Fruit fly (Drosophila melanogaster) whole organism, embryonic: ENCODE data around the gene RpS15Aa.

Experiments used
- Asciz ChIP-seq: fragments of 200-800 bp; sonication (Bioruptor generic); optimal IDR thresholded peaks from 2 replicates; lab custom pipeline; 2017; ENCODE audit warnings: missing biosample characterization, mild to moderate bottlenecking, missing genetic modification characterization, missing genetic modification reagents
- Atf3 ChIP-seq: fragments of 200-800 bp; sonication (Bioruptor generic); optimal IDR thresholded peaks from 3 replicates; lab custom pipeline; 2016; ENCODE audit warnings: missing biosample characterization, missing genetic modification characterization
- Bgb ChIP-seq: fragments of 200-800 bp; sonication (Bioruptor generic); IDR thresholded peaks from 2 replicates; pipeline ENCODE4 v1.3.6; 2022; ENCODE audit warnings: missing biosample characterization, missing genetic modification characterization; ENCODE audit not compliant: partially characterized antibody
- CG10321 ChIP-seq: fragments of 200-800 bp; sonication (Bioruptor generic); IDR thresholded peaks from 2 replicates; pipeline ENCODE4 v1.3.6; 2022; ENCODE audit warnings: missing biosample characterization, missing genetic modification characterization
- CG12391 ChIP-seq: fragments of 200-800 bp; sonication (Bioruptor generic); optimal IDR thresholded peaks from 3 replicates; lab custom pipeline; 2018; ENCODE audit warnings: missing biosample characterization, mild to moderate bottlenecking, missing genetic modification characterization, moderate library complexity
- CG14667 ChIP-seq: fragments of 200-800 bp; sonication (Bioruptor generic); IDR thresholded peaks from 2 replicates; pipeline ENCODE4 v1.3.6; 2022; ENCODE audit warnings: missing biosample characterization, missing genetic modification characterization
- CG1529 ChIP-seq: fragments of 200-800 bp; sonication (Bioruptor generic); optimal IDR thresholded peaks from 3 replicates; lab custom pipeline; 2018; ENCODE audit warnings: missing biosample characterization, missing genetic modification characterization
- CG15696 ChIP-seq: fragments of 200-800 bp; sonication (Bioruptor generic); optimal IDR thresholded peaks from 2 replicates; lab custom pipeline; 2019; ENCODE audit warnings: missing biosample characterization, mild to moderate bottlenecking, missing genetic modification characterization, moderate library complexity
- CG1603 ChIP-seq: fragments of 200-800 bp; sonication (Bioruptor generic); optimal IDR thresholded peaks from 2 replicates; lab custom pipeline; 2019; ENCODE audit warnings: missing biosample characterization, mild to moderate bottlenecking, missing genetic modification characterization, moderate library complexity
- CG33213 ChIP-seq: fragments of 200-800 bp; sonication (Bioruptor generic); optimal IDR thresholded peaks from 3 replicates; lab custom pipeline; 2016; ENCODE audit warnings: missing biosample characterization, missing genetic modification characterization
- CG33557 ChIP-seq: fragments of 200-800 bp; sonication (Bioruptor generic); optimal IDR thresholded peaks from 2 replicates; lab custom pipeline; 2019; ENCODE audit warnings: missing biosample characterization, mild to moderate bottlenecking, missing genetic modification characterization, moderate library complexity
- CG34224 ChIP-seq: fragments of 200-800 bp; sonication (Bioruptor generic); IDR thresholded peaks from 3 replicates; pipeline ENCODE4 v1.3.6; 2022; ENCODE audit warnings: missing biosample characterization, missing genetic modification characterization; ENCODE audit not compliant: partially characterized antibody
- CG3726 ChIP-seq: fragments of 200-800 bp; sonication (Bioruptor generic); IDR thresholded peaks from 3 replicates; pipeline ENCODE4, ENCODE4 v1.3.6; 2022; ENCODE audit warnings: missing biosample characterization, missing genetic modification characterization
- CG4328 ChIP-seq: fragments of 200-800 bp; sonication (Bioruptor generic); optimal IDR thresholded peaks from 3 replicates; lab custom pipeline; 2017; ENCODE audit warnings: missing biosample characterization, missing genetic modification reagents, missing genetic modification characterization
- CG6654 ChIP-seq: fragments of 200-800 bp; sonication (Bioruptor generic); optimal IDR thresholded peaks from 2 replicates; lab custom pipeline; 2017; ENCODE audit warnings: missing biosample characterization, mild to moderate bottlenecking, missing genetic modification characterization
- CG6765 ChIP-seq: fragments of 200-800 bp; sonication (Bioruptor generic); optimal IDR thresholded peaks from 3 replicates; lab custom pipeline; 2017; ENCODE audit warnings: missing biosample characterization, mild to moderate bottlenecking, missing genetic modification characterization
- Camta ChIP-seq: fragments of 200-800 bp; sonication (Bioruptor generic); optimal IDR thresholded peaks from 2 replicates; lab custom pipeline; 2016; ENCODE audit warnings: missing biosample characterization, missing genetic modification characterization
- D19A ChIP-seq: fragments of 200-800 bp; optimal IDR thresholded peaks from 3 replicates; lab custom pipeline; 2019; ENCODE audit warnings: missing biosample characterization, mild to moderate bottlenecking, missing genetic modification characterization, moderate library complexity
- Dfd ChIP-seq, 2 experiments: fragments of >200 bp; optimal IDR thresholded peaks; 2 replicates each; lab custom pipeline; 2017; ENCODE audit warnings: missing biosample characterization in 2 of 2, missing genetic modification characterization in 2 of 2
- Fer3 ChIP-seq: fragments of 200-800 bp; sonication (Bioruptor generic); optimal IDR thresholded peaks from 2 replicates; lab custom pipeline; 2018; ENCODE audit warnings: missing biosample characterization, mild to moderate bottlenecking, missing genetic modification characterization, moderate library complexity
- Hr3 ChIP-seq: fragments of 200-800 bp; sonication (Bioruptor generic); optimal IDR thresholded peaks from 3 replicates; lab custom pipeline; 2016; ENCODE audit warnings: missing biosample characterization, missing genetic modification characterization
- Lhr ChIP-seq: fragments of 200-800 bp; sonication (Bioruptor generic); optimal IDR thresholded peaks from 3 replicates; lab custom pipeline; 2017; ENCODE audit warnings: mild to moderate bottlenecking, missing biosample characterization, missing genetic modification reagents, missing genetic modification characterization
- Lim3 ChIP-seq: fragments of 200-800 bp; sonication (Bioruptor generic); IDR thresholded peaks from 2 replicates; pipeline ENCODE4 v1.3.6; 2022; ENCODE audit warnings: missing biosample characterization, missing genetic modification characterization
- Mad ChIP-seq: fragments of 200-800 bp; sonication (Bioruptor generic); optimal IDR thresholded peaks from 2 replicates; lab custom pipeline; 2016; ENCODE audit warnings: missing biosample characterization, missing genetic modification characterization
- PHDP ChIP-seq: fragments of 200-800 bp; sonication (Bioruptor generic); optimal IDR thresholded peaks from 3 replicates; lab custom pipeline; 2018; ENCODE audit warnings: missing biosample characterization, mild to moderate bottlenecking, missing genetic modification characterization, moderate library complexity
- Pdp1 ChIP-seq, 2 experiments: fragments of 200-800 bp; sonication (Bioruptor generic); optimal IDR thresholded peaks; 3 replicates each; lab custom pipeline; 2016; ENCODE audit warnings: missing biosample characterization in 2 of 2, missing genetic modification characterization in 2 of 2, mild to moderate bottlenecking in 1 of 2, moderate library complexity in 1 of 2
- Six4 ChIP-seq: fragments of 200-800 bp; sonication (Bioruptor generic); optimal IDR thresholded peaks from 2 replicates; lab custom pipeline; 2016; ENCODE audit warnings: missing biosample characterization, missing genetic modification characterization
- cg ChIP-seq: fragments of 200-800 bp; sonication (Bioruptor generic); optimal IDR thresholded peaks from 3 replicates; lab custom pipeline; 2019; ENCODE audit warnings: missing biosample characterization, mild to moderate bottlenecking, missing genetic modification characterization, moderate library complexity
- chn ChIP-seq: fragments of 200-800 bp; sonication (Bioruptor generic); optimal IDR thresholded peaks from 2 replicates; lab custom pipeline; 2016; ENCODE audit warnings: missing biosample characterization, missing genetic modification characterization
- danr ChIP-seq: fragments of 200-800 bp; sonication (Bioruptor generic); IDR thresholded peaks from 2 replicates; pipeline ENCODE4 v1.3.6; 2022; ENCODE audit warnings: missing biosample characterization, missing genetic modification characterization
- dpn ChIP-seq, 2 experiments: fragments of 200-800 bp; sonication (Bioruptor generic); optimal IDR thresholded peaks; 3 replicates each; lab custom pipeline; 2016; ENCODE audit warnings: missing biosample characterization in 2 of 2, missing genetic modification characterization in 2 of 2
- esg ChIP-seq: fragments of 200-800 bp; sonication (Bioruptor generic); conservative IDR thresholded peaks from 2 replicates; pipeline ENCODE4 v1.3.6; 2022; ENCODE audit warnings: missing biosample characterization, missing genetic modification characterization
- fd102C ChIP-seq: fragments of 200-800 bp; sonication (Bioruptor generic); optimal IDR thresholded peaks from 2 replicates; lab custom pipeline; 2018; ENCODE audit warnings: missing biosample characterization, mild to moderate bottlenecking, missing genetic modification characterization, moderate library complexity
- gce ChIP-seq: fragments of 200-800 bp; sonication (Bioruptor generic); IDR thresholded peaks from 3 replicates; pipeline ENCODE4 v1.3.6; 2022; ENCODE audit warnings: missing biosample characterization, missing genetic modification characterization
- grn ChIP-seq: fragments of 200-800 bp; sonication (Bioruptor generic); optimal IDR thresholded peaks from 3 replicates; lab custom pipeline; 2017; ENCODE audit warnings: missing biosample characterization, missing genetic modification characterization
- gsb ChIP-seq: fragments of 200-800 bp; sonication (Bioruptor generic); IDR thresholded peaks from 2 replicates; pipeline ENCODE4 v1.3.6; 2022; ENCODE audit warnings: missing biosample characterization, missing genetic modification characterization
- ham ChIP-seq: fragments of 200-800 bp; sonication (Bioruptor generic); IDR thresholded peaks from 2 replicates; pipeline ENCODE4 v1.3.6; 2022; ENCODE audit warnings: missing biosample characterization, missing genetic modification characterization
- lmd ChIP-seq: fragments of 200-800 bp; sonication (Bioruptor generic); IDR thresholded peaks from 2 replicates; pipeline ENCODE4 v1.3.6; 2022; ENCODE audit warnings: missing biosample characterization, missing genetic modification characterization
- lola ChIP-seq, 3 experiments: fragments of >200 bp in 2 of 3; fragments of 200-800 bp in 1 of 3; sonication (Bioruptor generic) in 1 of 3; optimal IDR thresholded peaks; 2 replicates each; lab custom pipeline; 2017 to 2019; ENCODE audit warnings: missing biosample characterization in 3 of 3, missing genetic modification characterization in 3 of 3, mild to moderate bottlenecking in 1 of 3, moderate library complexity in 1 of 3
- maf-S ChIP-seq: fragments of 200-800 bp; sonication (Bioruptor generic); optimal IDR thresholded peaks from 2 replicates; lab custom pipeline; 2016; ENCODE audit warnings: missing biosample characterization, missing genetic modification characterization
- oc ChIP-seq: fragments of 200-800 bp; sonication (Bioruptor generic); optimal IDR thresholded peaks from 2 replicates; lab custom pipeline; 2018; ENCODE audit warnings: missing biosample characterization, mild to moderate bottlenecking, missing genetic modification characterization, moderate library complexity
- pb ChIP-seq: fragments of 200-800 bp; sonication (Bioruptor generic); optimal IDR thresholded peaks from 3 replicates; lab custom pipeline; 2016; ENCODE audit warnings: missing biosample characterization, missing genetic modification characterization
- peb ChIP-seq: fragments of 200-800 bp; sonication (Bioruptor generic); IDR thresholded peaks from 2 replicates; pipeline ENCODE4 v1.3.6; 2022; ENCODE audit warnings: missing biosample characterization, missing genetic modification characterization
- repo ChIP-seq: fragments of 200-800 bp; sonication (Bioruptor generic); optimal IDR thresholded peaks from 2 replicates; lab custom pipeline; 2016; ENCODE audit warnings: missing biosample characterization, missing genetic modification characterization
- rib ChIP-seq: fragments of 200-800 bp; sonication (Bioruptor generic); IDR thresholded peaks from 2 replicates; pipeline ENCODE4 v1.3.6; 2022; ENCODE audit warnings: missing biosample characterization, missing genetic modification characterization
- ro ChIP-seq: fragments of 200-800 bp; sonication (Bioruptor generic); IDR thresholded peaks from 2 replicates; pipeline ENCODE4 v1.3.6; 2022; ENCODE audit warnings: missing biosample characterization, missing genetic modification characterization
- sd ChIP-seq: fragments of 200-800 bp; sonication (Bioruptor generic); optimal IDR thresholded peaks from 3 replicates; lab custom pipeline; 2018; ENCODE audit warnings: missing biosample characterization, mild to moderate bottlenecking, missing genetic modification characterization, moderate library complexity
- sima ChIP-seq: fragments of 200-800 bp; sonication (Bioruptor generic); optimal IDR thresholded peaks from 2 replicates; lab custom pipeline; 2016; ENCODE audit warnings: missing biosample characterization, missing genetic modification characterization
- stwl ChIP-seq: fragments of 200-800 bp; sonication (Bioruptor generic); optimal IDR thresholded peaks from 3 replicates; lab custom pipeline; 2018; ENCODE audit warnings: missing biosample characterization, mild to moderate bottlenecking, missing genetic modification characterization, moderate library complexity
- wdn ChIP-seq: fragments of 200-800 bp; sonication (Bioruptor generic); IDR thresholded peaks from 2 replicates; pipeline ENCODE4 v1.3.6; 2022; ENCODE audit warnings: missing biosample characterization, missing genetic modification characterization

RpS15Aa gene

DNA sequence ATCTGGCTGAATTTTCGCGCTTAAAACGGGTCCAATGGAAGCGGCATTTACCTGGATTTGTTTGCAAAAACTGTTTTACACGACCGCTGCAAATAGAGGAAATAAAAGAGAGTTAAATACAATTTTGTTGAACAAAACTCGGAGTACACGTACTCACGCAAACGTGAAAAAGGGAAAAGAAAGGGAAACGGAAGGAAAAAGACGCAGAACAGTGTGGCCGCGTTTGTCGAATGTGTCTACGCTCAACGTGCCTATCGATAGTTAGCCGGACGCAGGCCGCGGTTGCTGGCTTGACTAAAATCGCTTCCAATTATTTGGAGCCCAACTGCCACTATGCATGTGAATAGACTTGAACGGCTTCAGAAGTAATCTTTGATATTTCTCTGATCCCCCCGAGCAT is at the start of gene RpS15Aa (continued):
- TF ChIP-seq Lhr: peak; percentile 67
- 0 out of 2 replicates have a peak, but pooled peaks have one; percentile 17 for TF ChIP-seq ro (GFP tag; lab: Robert Waterston, UW)
- TF ChIP-seq CG1529: peak; percentile 55
- peak; percentile 74 for TF ChIP-seq Camta (GFP tag; lab: Kevin White, UChicago)
- peak; percentile 12 for TF ChIP-seq oc (tag; lab: Kevin White, UChicago)
- peak; percentile 45; the same call in 1 of the 2 replicates for TF ChIP-seq danr (GFP tag; lab: Robert Waterston, UW)
- TF ChIP-seq repo (GFP tag; lab: Kevin White, UChicago): peak; percentile 66
- peak; percentile 86 for TF ChIP-seq CG6765 (GFP tag; lab: Kevin White, UChicago)
- peak; percentile 46 for TF ChIP-seq chn (GFP tag; lab: Kevin White, UChicago)
- TF ChIP-seq Fer3: peak; percentile 69
- peak; percentile 12; the same call in 1 of the 2 replicates for TF ChIP-seq esg (GFP tag; lab: Robert Waterston, UW)
- peak; percentile 44 for TF ChIP-seq CG6654 (GFP tag; lab: Kevin White, UChicago)
- peak; percentile 57; the same call in 1 of the 2 replicates for TF ChIP-seq wdn (GFP tag; lab: Robert Waterston, UW)
- peak; percentile 81 for TF ChIP-seq Mad (GFP tag; lab: Kevin White, UChicago)
- peak; percentile 62; the same call in 1 of the 2 replicates for TF ChIP-seq CG10321 (GFP tag; lab: Robert Waterston, UW)
- peak; percentile 26 for TF ChIP-seq stwl (tag; lab: Kevin White, UChicago)
- TF ChIP-seq cg (GFP tag; lab: Kevin White, UChicago): no peak
- TF ChIP-seq Lim3 (GFP tag; lab: Robert Waterston, UW): peak; percentile 38; the same call in 1 of the 2 replicates
- TF ChIP-seq lmd: peak; percentile 62
- TF ChIP-seq pb (GFP tag; lab: Kevin White, UChicago): peak; percentile 77
- TF ChIP-seq PHDP (tag; lab: Kevin White, UChicago): peak; percentile 66
- no peak for TF ChIP-seq Dfd (GFP tag; optimal IDR thresholded peaks at IDR 0.05; lab: Kevin White, UChicago)
- peak; percentile 59 for TF ChIP-seq maf-S
- peak; percentile 26 for TF ChIP-seq Six4 (GFP tag; lab: Kevin White, UChicago)
- TF ChIP-seq CG4328 (GFP tag; lab: Kevin White, UChicago): peak; percentile 75
- TF ChIP-seq CG34224: peak; percentile 11
- peak; percentile 34 for TF ChIP-seq Hr3 (GFP tag; lab: Kevin White, UChicago)
- peak; percentile 16 for TF ChIP-seq D19A (tag; lab: Kevin White, UChicago)
- peak; percentile 53 to 69 for TF ChIP-seq Pdp1 (GFP tag; optimal IDR thresholded peaks at IDR 0.05; lab: Kevin White, UChicago)
- no peak for TF ChIP-seq CG15696 (tag; lab: Kevin White, UChicago)
- peak; percentile 90 for TF ChIP-seq CG33213 (GFP tag; lab: Kevin White, UChicago)
- TF ChIP-seq peb (GFP tag; lab: Robert Waterston, UW): no peak
- TF ChIP-seq grn: peak; percentile 34
- TF ChIP-seq Atf3 (GFP tag; lab: Kevin White, UChicago): peak; percentile 61
- peak; percentile 48 for TF ChIP-seq fd102C
- TF ChIP-seq CG33557 (GFP tag; lab: Kevin White, UChicago): peak; percentile 24
- no peak for TF ChIP-seq lola (GFP tag; optimal IDR thresholded peaks at IDR 0.05; lab: Kevin White, UChicago)
- TF ChIP-seq gce: peak; percentile 85
- TF ChIP-seq gsb (GFP tag; lab: Robert Waterston, UW): peak; percentile 47; the same call in 1 of the 2 replicates
- no peak for TF ChIP-seq sd (tag; lab: Kevin White, UChicago)
- peak; percentile 84 for TF ChIP-seq rib
- TF ChIP-seq CG3726 (GFP tag; lab: Robert Waterston, UW): peak; percentile 75
- peak; percentile 34 to 79 for TF ChIP-seq dpn (GFP tag; optimal IDR thresholded peaks at IDR 0.05; lab: Kevin White, UChicago)
- TF ChIP-seq CG1603 (tag; lab: Kevin White, UChicago): peak; percentile 85
- TF ChIP-seq ham (GFP tag; lab: Robert Waterston, UW): no peak
- peak; percentile 78 for TF ChIP-seq Asciz (GFP tag; lab: Kevin White, UChicago)
- peak; percentile 49 for TF ChIP-seq CG12391 (tag; lab: Kevin White, UChicago)
- TF ChIP-seq CG14667 (GFP tag; lab: Robert Waterston, UW): peak; percentile 70
- peak; percentile 35 for TF ChIP-seq sima (GFP tag; lab: Kevin White, UChicago)
- TF ChIP-seq Bgb (GFP tag; lab: Robert Waterston, UW): peak; percentile 67
